Worm (Caenorhabditis elegans): ENCODE results near the gene drl-1.
A peak's percentile ranks its signal among the peaks of the same experiment; 100 is the strongest.

The drl-1 gene

ce11 chrIV:299190-299589, 25.7 kb upstream of the drl-1 start:
- TF ChIP-seq tag-97 (GFP tag; IDR thresholded peaks at IDR 0.05) (no peak), nhr-41 (GFP tag; IDR thresholded peaks at IDR 0.05) (no peak), hlh-11 (tag; optimal IDR thresholded peaks at IDR 0.05) (no peak), egl-27 (tag; optimal IDR thresholded peaks at IDR 0.05) (no peak)

- TF ChIP-seq mxl-3 (GFP tag; optimal IDR thresholded peaks at IDR 0.05): peak; percentile 55
- no peak for TF ChIP-seq tag-97 (GFP tag; IDR thresholded peaks at IDR 0.05)
- TF ChIP-seq hlh-30 (tag; optimal IDR thresholded peaks at IDR 0.05; ENCODE audit: insufficient read depth): peak; percentile 36
- no peak for TF ChIP-seq vab-7 (GFP tag; IDR thresholded peaks at IDR 0.05)
- no peak for TF ChIP-seq Y48G9A.11 (GFP tag; IDR thresholded peaks at IDR 0.05)
- TF ChIP-seq unc-62 (GFP tag; optimal IDR thresholded peaks at IDR 0.05 in 1 of 2): peak in 1 of 2 experiments; percentile 72
- no peak for TF ChIP-seq unc-62 (tag; optimal IDR thresholded peaks at IDR 0.05)
- peak; percentile 45 for TF ChIP-seq hlh-11 (tag; optimal IDR thresholded peaks at IDR 0.05)
- no peak for TF ChIP-seq madf-9 (GFP tag; conservative IDR thresholded peaks at IDR 0.05)
- no peak for TF ChIP-seq jun-1 (tag; optimal IDR thresholded peaks at IDR 0.05)
- TF ChIP-seq nhr-77 (tag; optimal IDR thresholded peaks at IDR 0.05): no peak
- TF ChIP-seq hmg-1.1 (GFP tag; IDR thresholded peaks at IDR 0.05): no peak
- TF ChIP-seq nhr-28 (tag; optimal IDR thresholded peaks at IDR 0.05): peak; percentile 67
Measured at ce11 chrIV:300307-300706, 24.6 kb upstream of the drl-1 start.

- peak; percentile 40 for TF ChIP-seq nhr-28 (tag; optimal IDR thresholded peaks at IDR 0.05)
- peak in 1 of 2 experiments; percentile 85 for TF ChIP-seq unc-62 (GFP tag; optimal IDR thresholded peaks at IDR 0.05 in 1 of 2)
- no peak for TF ChIP-seq unc-62 (tag; optimal IDR thresholded peaks at IDR 0.05)
- TF ChIP-seq hlh-30 (tag; optimal IDR thresholded peaks at IDR 0.05; ENCODE audit: insufficient read depth): peak; percentile 70
- TF ChIP-seq aha-1 (tag): no peak
- TF ChIP-seq zip-2 (tag; optimal IDR thresholded peaks at IDR 0.05): no peak
- peak; percentile 33 for TF ChIP-seq mxl-3 (GFP tag; optimal IDR thresholded peaks at IDR 0.05)
- TF ChIP-seq F44E2.7 (GFP tag; IDR thresholded peaks at IDR 0.05): no peak
- no peak for TF ChIP-seq Y105C5A.15 (GFP tag; IDR thresholded peaks at IDR 0.05)
- TF ChIP-seq nhr-10 (tag; optimal IDR thresholded peaks at IDR 0.05): no peak
- TF ChIP-seq dpl-1 (GFP tag; optimal IDR thresholded peaks at IDR 0.05): no peak
- TF ChIP-seq lir-3 (tag; optimal IDR thresholded peaks at IDR 0.05): no peak
- peak in 1 of 2 experiments; percentile 8 for TF ChIP-seq lsy-2 (tag; optimal IDR thresholded peaks at IDR 0.05)
- TF ChIP-seq pqm-1 (tag; optimal IDR thresholded peaks at IDR 0.05): no peak
- peak; percentile 17 to 67 for TF ChIP-seq mdl-1 (tag; optimal IDR thresholded peaks at IDR 0.05)
- TF ChIP-seq hlh-11 (tag; optimal IDR thresholded peaks at IDR 0.05): peak; percentile 28
Measured at ce11 chrIV:302743-303142, 22.1 kb upstream of the drl-1 start.

- peak; percentile 19 for TF ChIP-seq hlh-30 (tag; optimal IDR thresholded peaks at IDR 0.05; ENCODE audit: insufficient read depth)
- TF ChIP-seq tra-1 (GFP tag; IDR thresholded peaks at IDR 0.05): 0 out of 2 replicates have a peak, but pooled peaks have one; percentile 20
- TF ChIP-seq unc-62 (GFP tag; optimal IDR thresholded peaks at IDR 0.05 in 1 of 2): peak in 1 of 2 experiments; percentile 67
- no peak for TF ChIP-seq unc-62 (tag; optimal IDR thresholded peaks at IDR 0.05)
- TF ChIP-seq aha-1 (tag): peak; percentile 77
- TF ChIP-seq skn-1 (tag; optimal IDR thresholded peaks at IDR 0.05): no peak
- TF ChIP-seq Y48G9A.11 (GFP tag; IDR thresholded peaks at IDR 0.05): no peak
- TF ChIP-seq dmd-6 (GFP tag; IDR thresholded peaks at IDR 0.05): 0 out of 2 replicates have a peak, but pooled peaks have one; percentile 14
- TF ChIP-seq nhr-48 (tag; optimal IDR thresholded peaks at IDR 0.05): peak; percentile 11
- peak; percentile 4 for TF ChIP-seq mep-1 (tag; optimal IDR thresholded peaks at IDR 0.05)
Measured at ce11 chrIV:303264-303663, 21.6 kb upstream of the drl-1 start.

DNA sequence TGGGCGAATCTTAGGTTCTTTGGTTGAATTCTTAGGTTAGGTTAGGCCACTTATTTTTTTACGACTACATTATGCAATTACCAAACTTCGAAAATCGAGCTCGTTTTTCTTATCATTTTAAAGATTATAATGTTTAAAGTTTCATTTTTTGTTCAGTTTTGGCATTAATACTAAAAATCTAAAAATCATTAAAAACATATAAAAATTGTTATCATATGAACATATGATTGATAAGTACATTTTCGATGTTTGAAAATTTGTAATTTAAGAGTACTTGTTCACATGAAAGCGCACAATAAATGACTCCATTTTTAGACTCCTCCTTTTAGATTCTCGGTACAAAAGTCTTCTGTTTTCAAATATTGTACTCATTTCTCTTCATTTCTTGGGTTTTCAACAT, 19.8 kb upstream of the drl-1 start:
- no peak for TF ChIP-seq zip-11 (GFP tag; IDR thresholded peaks at IDR 0.05)
- TF ChIP-seq nhr-77 (tag; optimal IDR thresholded peaks at IDR 0.05): peak; percentile 22
- TF ChIP-seq pqm-1 (tag; optimal IDR thresholded peaks at IDR 0.05): peak; percentile 22
- TF ChIP-seq nhr-111 (GFP tag; optimal IDR thresholded peaks at IDR 0.05): no peak
- TF ChIP-seq nhr-28 (tag; optimal IDR thresholded peaks at IDR 0.05): peak; percentile 42
- TF ChIP-seq php-3 (GFP tag; IDR thresholded peaks at IDR 0.05): peak; percentile 89
- peak; percentile 52 for TF ChIP-seq dve-1 (tag; optimal IDR thresholded peaks at IDR 0.05; ENCODE audit: insufficient read depth)
- no peak for TF ChIP-seq daf-16 (GFP tag; optimal IDR thresholded peaks at IDR 0.05)
- peak; percentile 28 for TF ChIP-seq daf-16 (tag; optimal IDR thresholded peaks at IDR 0.05)
